Worm (Caenorhabditis elegans) whole organism, young adult: ENCODE data around the gene R05D3.3.

ENCODE experiments used
- B0336.3 ChIP-seq: fragments of 200-800 bp; sonication (Bioruptor generic); IDR thresholded peaks from 2 replicates; pipeline ENCODE4 v1.3.6; 2022; ENCODE audit warnings: missing genetic modification characterization, missing compliant biosample characterization
- C06A6.2 ChIP-seq: fragments of 200-800 bp; sonication (Bioruptor generic); conservative IDR thresholded peaks from 2 replicates; pipeline ENCODE4 v1.3.6; 2022; ENCODE audit warnings: missing genetic modification characterization, missing compliant biosample characterization
- C17E4.6 ChIP-seq: fragments of 200-800 bp; sonication (Bioruptor generic); IDR thresholded peaks from 2 replicates; pipeline ENCODE4 v1.3.6; 2022; ENCODE audit warnings: missing genetic modification reagents, missing genetic modification characterization, missing compliant biosample characterization
- D2030.7 ChIP-seq: fragments of 200-800 bp; sonication (Bioruptor generic); IDR thresholded peaks from 2 replicates; pipeline ENCODE4 v1.3.6; 2022; ENCODE audit warnings: missing genetic modification reagents, missing genetic modification characterization, missing compliant biosample characterization
- F10E7.11 ChIP-seq: sonication (generic microtip); optimal IDR thresholded peaks from 2 replicates; lab custom pipeline; 2017; ENCODE audit warnings: mild to moderate bottlenecking, missing genetic modification characterization, moderate library complexity, missing compliant biosample characterization
- F33H1.4 ChIP-seq: fragments of 200-800 bp; sonication (Bioruptor generic); IDR thresholded peaks from 2 replicates; pipeline ENCODE4 v1.3.6; 2022; ENCODE audit warnings: missing genetic modification reagents, missing genetic modification characterization, missing compliant biosample characterization
- F39B2.1 ChIP-seq: fragments of 200-800 bp; sonication (Bioruptor generic); IDR thresholded peaks from 2 replicates; pipeline ENCODE4 v1.3.6; 2022; ENCODE audit warnings: missing genetic modification reagents, missing genetic modification characterization, missing compliant biosample characterization
- F55B11.4 ChIP-seq: sonication (generic microtip); optimal IDR thresholded peaks from 2 replicates; lab custom pipeline; 2016; ENCODE audit warnings: missing compliant biosample characterization, missing genetic modification characterization, borderline replicate concordance; ENCODE audit not compliant: insufficient read depth
- F57A8.1 ChIP-seq: fragments of 200-800 bp; sonication (Bioruptor generic); optimal IDR thresholded peaks from 2 replicates; lab custom pipeline; 2018; ENCODE audit warnings: mild to moderate bottlenecking, missing genetic modification characterization, moderate library complexity, missing compliant biosample characterization
- F57C9.4 ChIP-seq: sonication (generic microtip); optimal IDR thresholded peaks from 2 replicates; lab custom pipeline; 2017; ENCODE audit warnings: mild to moderate bottlenecking, missing genetic modification characterization, missing compliant biosample characterization
- T26A5.8 ChIP-seq: sonication (generic microtip); optimal IDR thresholded peaks from 2 replicates; lab custom pipeline; 2016; ENCODE audit warnings: missing genetic modification characterization, missing compliant biosample characterization
- Y56A3A.18 ChIP-seq: fragments of 200-800 bp; sonication (Bioruptor generic); IDR thresholded peaks from 2 replicates; pipeline ENCODE4 v1.3.6; 2022; ENCODE audit warnings: missing genetic modification reagents, missing genetic modification characterization, missing compliant biosample characterization
- Y79H2A.3 ChIP-seq: fragments of 200-800 bp; sonication (Bioruptor generic); conservative IDR thresholded peaks from 2 replicates; pipeline ENCODE4 v1.3.6; 2022; ENCODE audit warnings: missing genetic modification reagents, missing genetic modification characterization, missing compliant biosample characterization
- ZK185.1 ChIP-seq: sonication (generic microtip); optimal IDR thresholded peaks from 2 replicates; lab custom pipeline; 2016; ENCODE audit warnings: mild to moderate bottlenecking, missing genetic modification characterization, missing compliant biosample characterization; ENCODE audit not compliant: poor library complexity, severe bottlenecking
- ama-1 ChIP-seq, 3 experiments: fragments of 150-350 bp in 1 of 3; sonication (generic microtip) in 2 of 3; optimal IDR thresholded peaks; 2 replicates each; lab custom pipeline; 2014 to 2018; ENCODE audit warnings: missing biosample characterization in 2 of 3, missing genetic modification characterization in 2 of 3, missing genetic modification reagents in 2 of 3
- aptf-2 ChIP-seq: fragments of 200-800 bp; sonication (Bioruptor generic); conservative IDR thresholded peaks from 2 replicates; pipeline ENCODE4 v1.3.6; 2022; ENCODE audit warnings: missing genetic modification reagents, missing genetic modification characterization, missing compliant biosample characterization
- aptf-3 ChIP-seq: fragments of 200-800 bp; sonication (Bioruptor generic); IDR thresholded peaks from 2 replicates; pipeline ENCODE4 v1.3.6; 2022; ENCODE audit warnings: missing genetic modification characterization, missing compliant biosample characterization
- athp-1 ChIP-seq: sonication (generic microtip); optimal IDR thresholded peaks from 2 replicates; lab custom pipeline; 2017; ENCODE audit warnings: mild to moderate bottlenecking, missing genetic modification characterization, missing compliant biosample characterization
- attf-3 ChIP-seq: fragments of 200-800 bp; sonication (Bioruptor generic); conservative IDR thresholded peaks from 2 replicates; pipeline ENCODE4 v1.3.6; 2022; ENCODE audit warnings: missing genetic modification reagents, missing genetic modification characterization, missing compliant biosample characterization
- bed-1 ChIP-seq: fragments of 200-800 bp; sonication (Bioruptor generic); IDR thresholded peaks from 2 replicates; pipeline ENCODE4 v1.3.6; 2022; ENCODE audit warnings: missing genetic modification reagents, missing genetic modification characterization, missing compliant biosample characterization
- bed-2 ChIP-seq: fragments of 200-800 bp; sonication (Bioruptor generic); IDR thresholded peaks from 2 replicates; pipeline ENCODE4 v1.3.6; 2022; ENCODE audit warnings: missing genetic modification reagents, missing genetic modification characterization, missing compliant biosample characterization
- ceh-40 ChIP-seq: fragments of 200-800 bp; sonication (Bioruptor generic); IDR thresholded peaks from 2 replicates; pipeline ENCODE4 v1.3.6; 2022; ENCODE audit warnings: missing genetic modification characterization, missing compliant biosample characterization
- ceh-58 ChIP-seq: fragments of 200-800 bp; sonication (Bioruptor generic); IDR thresholded peaks from 2 replicates; pipeline ENCODE4 v1.3.6; 2022; ENCODE audit warnings: missing genetic modification characterization, missing compliant biosample characterization
- dpff-1 ChIP-seq: sonication (generic microtip); optimal IDR thresholded peaks from 2 replicates; lab custom pipeline; 2017; ENCODE audit warnings: mild to moderate bottlenecking, missing genetic modification characterization, missing compliant biosample characterization
- efl-1 ChIP-seq: fragments of 150-350 bp; optimal IDR thresholded peaks from 2 replicates; lab custom pipeline; 2014; ENCODE audit warnings: missing biosample characterization, missing genetic modification reagents, missing genetic modification characterization
- ekl-4 ChIP-seq: fragments of 200-800 bp; sonication (Bioruptor generic); IDR thresholded peaks from 2 replicates; pipeline ENCODE4 v1.3.6; 2022; ENCODE audit warnings: missing genetic modification reagents, missing genetic modification characterization, missing compliant biosample characterization
- hlh-26 ChIP-seq: fragments of 200-800 bp; sonication (Bioruptor generic); conservative IDR thresholded peaks from 2 replicates; pipeline ENCODE4 v1.3.6; 2022; ENCODE audit warnings: missing genetic modification reagents, missing genetic modification characterization, missing compliant biosample characterization
- hmg-1.2 ChIP-seq: fragments of 200-800 bp; sonication (Bioruptor generic); IDR thresholded peaks from 2 replicates; pipeline ENCODE4 v1.3.6; 2022; ENCODE audit warnings: missing genetic modification reagents, missing genetic modification characterization, missing compliant biosample characterization
- hmg-20 ChIP-seq: fragments of 200-800 bp; sonication (Bioruptor generic); IDR thresholded peaks from 2 replicates; pipeline ENCODE4 v1.3.6; 2022; ENCODE audit warnings: missing genetic modification reagents, missing genetic modification characterization, missing compliant biosample characterization
- hrde-1 ChIP-seq: sonication (generic microtip); optimal IDR thresholded peaks from 2 replicates; lab custom pipeline; 2016; ENCODE audit warnings: missing genetic modification characterization, mild to moderate bottlenecking, missing compliant biosample characterization, moderate library complexity, missing genotype, missing genetic modification reagents, borderline replicate concordance
- hsf-1 ChIP-seq: fragments of 200-800 bp; sonication (Bioruptor generic); IDR thresholded peaks from 2 replicates; pipeline ENCODE4 v1.3.6; 2022; ENCODE audit warnings: missing genetic modification reagents, missing genetic modification characterization, missing compliant biosample characterization
- lir-1 ChIP-seq: fragments of 200-800 bp; sonication (Bioruptor generic); conservative IDR thresholded peaks from 2 replicates; pipeline ENCODE4 v1.3.6; 2022; ENCODE audit warnings: missing genetic modification reagents, missing genetic modification characterization, missing compliant biosample characterization
- lsy-27 ChIP-seq: sonication (generic microtip); optimal IDR thresholded peaks from 2 replicates; lab custom pipeline; 2017; ENCODE audit warnings: missing genetic modification characterization, mild to moderate bottlenecking, missing compliant biosample characterization, antibody characterized with exemption, missing genotype, borderline replicate concordance; ENCODE audit not compliant: insufficient read depth
- madf-10 ChIP-seq: sonication (generic microtip); optimal IDR thresholded peaks from 2 replicates; lab custom pipeline; 2016; ENCODE audit warnings: mild to moderate bottlenecking, missing genetic modification characterization, missing compliant biosample characterization
- madf-8 ChIP-seq: fragments of 200-800 bp; sonication (Bioruptor generic); conservative IDR thresholded peaks from 2 replicates; pipeline ENCODE4 v1.3.6; 2022; ENCODE audit warnings: missing genetic modification reagents, missing genetic modification characterization, missing compliant biosample characterization
- mel-28 ChIP-seq: sonication (generic microtip); optimal IDR thresholded peaks from 2 replicates; lab custom pipeline; 2016; ENCODE audit warnings: borderline replicate concordance, mild to moderate bottlenecking, missing genetic modification characterization, missing compliant biosample characterization
- mxl-1 ChIP-seq: sonication (generic microtip); optimal IDR thresholded peaks from 2 replicates; lab custom pipeline; 2016; ENCODE audit warnings: missing genetic modification characterization, missing compliant biosample characterization
- nfya-1 ChIP-seq: sonication (generic microtip); optimal IDR thresholded peaks from 2 replicates; lab custom pipeline; 2017; ENCODE audit warnings: antibody characterized with exemption, missing compliant biosample characterization, missing genetic modification characterization, borderline replicate concordance; ENCODE audit not compliant: insufficient read depth
- nfya-2 ChIP-seq: fragments of 200-800 bp; sonication (Bioruptor generic); IDR thresholded peaks from 2 replicates; pipeline ENCODE4 v1.3.6; 2022; ENCODE audit warnings: missing genetic modification reagents, missing genetic modification characterization, missing compliant biosample characterization
- nhr-179 ChIP-seq: sonication (generic microtip); optimal IDR thresholded peaks from 2 replicates; lab custom pipeline; 2016; ENCODE audit warnings: mild to moderate bottlenecking, missing genetic modification characterization, missing compliant biosample characterization
- nhr-27 ChIP-seq: fragments of 200-800 bp; sonication (Bioruptor generic); optimal IDR thresholded peaks from 2 replicates; lab custom pipeline; 2018; ENCODE audit warnings: mild to moderate bottlenecking, missing genetic modification characterization, moderate library complexity, missing compliant biosample characterization
- tbp1 ChIP-seq: fragments of 200-800 bp; sonication (Bioruptor generic); optimal IDR thresholded peaks from 2 replicates; lab custom pipeline; 2018; ENCODE audit warnings: mild to moderate bottlenecking, missing genetic modification characterization, missing compliant biosample characterization
- tbx-9 ChIP-seq: sonication (generic microtip); optimal IDR thresholded peaks from 2 replicates; lab custom pipeline; 2016; ENCODE audit warnings: borderline replicate concordance, missing genetic modification characterization, inconsistent platforms, missing compliant biosample characterization
- zfh-2 ChIP-seq: fragments of 200-800 bp; sonication (Bioruptor generic); conservative IDR thresholded peaks from 2 replicates; pipeline ENCODE4 v1.3.6; 2022; ENCODE audit warnings: missing genetic modification reagents, missing genetic modification characterization, missing compliant biosample characterization
- ztf-22 ChIP-seq: fragments of 200-800 bp; sonication (Bioruptor generic); optimal IDR thresholded peaks from 2 replicates; lab custom pipeline; 2018; ENCODE audit warnings: mild to moderate bottlenecking, missing genetic modification characterization, moderate library complexity, missing compliant biosample characterization
- ztf-28 ChIP-seq: fragments of 200-800 bp; sonication (Bioruptor generic); IDR thresholded peaks from 2 replicates; pipeline ENCODE4 v1.3.6; 2022; ENCODE audit warnings: missing genetic modification reagents, missing genetic modification characterization, missing compliant biosample characterization
- ztf-3 ChIP-seq: fragments of 200-800 bp; sonication (Bioruptor generic); optimal IDR thresholded peaks from 2 replicates; lab custom pipeline; 2018; ENCODE audit warnings: mild to moderate bottlenecking, missing genetic modification characterization, missing compliant biosample characterization

Gene R05D3.3

DNA sequence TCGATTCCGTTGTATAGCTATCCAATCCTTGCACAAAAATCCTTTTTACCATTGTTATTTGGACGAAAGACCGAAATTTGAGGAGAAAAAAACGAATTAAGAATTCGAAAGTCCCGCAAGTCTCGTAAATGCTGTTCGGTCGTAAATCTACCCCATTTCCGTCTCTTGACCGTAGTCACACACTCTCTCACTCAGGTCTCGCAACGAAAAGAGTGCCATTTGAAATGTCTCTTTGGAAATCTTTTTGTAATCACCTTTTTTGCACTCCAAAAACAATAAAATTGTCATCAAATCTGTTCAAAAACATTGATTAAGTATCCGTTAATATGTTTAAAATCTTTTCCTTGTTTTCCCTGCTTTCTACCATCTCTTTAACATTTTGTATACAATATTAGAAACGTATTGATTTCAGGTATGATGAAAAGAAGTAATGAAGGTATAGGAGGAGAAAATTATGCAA lies 5.6 kb upstream of the R05D3.3 start, which contains the start of the genes R05D3.8 and rfp-1:
R05D3.8 (minus strand) TSS at position 115 of the 460 bp plus-strand sequence.
rfp-1 (plus strand) TSS at position 410 of the 460 bp plus-strand sequence.
- TF ChIP-seq F33H1.4 (GFP tag; lab: Robert Waterston, UW), result peak; percentile 95
- no peak for TF ChIP-seq lsy-27 (tag; lab: Kevin White, UChicago)
- TF ChIP-seq Y56A3A.18 (GFP tag; lab: Robert Waterston, UW), result no peak
- no peak for TF ChIP-seq athp-1 (tag; lab: Kevin White, UChicago)
- no peak for TF ChIP-seq nfya-2 (GFP tag; lab: Robert Waterston, UW)
- TF ChIP-seq nhr-179 (tag; lab: Kevin White, UChicago), result no peak
- TF ChIP-seq mel-28 (tag; lab: Kevin White, UChicago), result no peak
- TF ChIP-seq tbp1 (GFP tag; lab: Kevin White, UChicago), result peak; percentile 52
- no peak for TF ChIP-seq hrde-1
- TF ChIP-seq madf-8 (GFP tag; lab: Robert Waterston, UW), result peak; percentile 52
- TF ChIP-seq madf-10, result no peak
- TF ChIP-seq F57C9.4 (tag; lab: Kevin White, UChicago), result no peak
- TF ChIP-seq C17E4.6, result no peak
- no peak; the same call in 1 of the 2 replicates for TF ChIP-seq lir-1 (GFP tag; lab: Robert Waterston, UW)
- no peak for TF ChIP-seq nfya-1 (tag; lab: Kevin White, UChicago)
- no peak for TF ChIP-seq F39B2.1 (GFP tag; lab: Robert Waterston, UW)
- TF ChIP-seq bed-1 (GFP tag; lab: Robert Waterston, UW), result no peak
- peak; percentile 79 for TF ChIP-seq hsf-1 (GFP tag; lab: Robert Waterston, UW)
- TF ChIP-seq ZK185.1 (tag; lab: Kevin White, UChicago), result peak; percentile 3
- no peak for TF ChIP-seq ceh-58 (GFP tag; lab: Robert Waterston, UW)
- TF ChIP-seq ztf-22 (GFP tag; lab: Kevin White, UChicago), result no peak
- no peak for TF ChIP-seq hlh-26 (GFP tag; lab: Robert Waterston, UW)
- 0 out of 2 replicates have a peak, but pooled peaks have one; percentile 50 for TF ChIP-seq Y79H2A.3 (GFP tag; lab: Robert Waterston, UW)
- no peak for TF ChIP-seq C06A6.2
- TF ChIP-seq bed-2, result no peak
- peak; percentile 53; the same call in 1 of the 2 replicates for TF ChIP-seq hmg-1.2 (GFP tag; lab: Robert Waterston, UW)
- no peak for TF ChIP-seq F10E7.11 (tag; lab: Kevin White, UChicago)
- TF ChIP-seq aptf-2 (GFP tag; lab: Robert Waterston, UW), result no peak
- peak; percentile 64 for TF ChIP-seq efl-1 (GFP tag; lab: Kevin White, UChicago)
- no peak for TF ChIP-seq tbx-9
- no peak for TF ChIP-seq F55B11.4 (tag; lab: Kevin White, UChicago)
- no peak for TF ChIP-seq zfh-2 (GFP tag; lab: Robert Waterston, UW)
- TF ChIP-seq ztf-28, result no peak
- TF ChIP-seq aptf-3 (GFP tag; lab: Robert Waterston, UW), result no peak
- no peak for TF ChIP-seq ztf-3
- TF ChIP-seq ama-1 (optimal IDR thresholded peaks at IDR 0.05; lab: Kevin White, UChicago), result no peak
- peak in 1 of 2 experiments; percentile 14 for TF ChIP-seq ama-1 (GFP tag; optimal IDR thresholded peaks at IDR 0.05; lab: Kevin White, UChicago)
- TF ChIP-seq nhr-27 (tag; lab: Kevin White, UChicago), result no peak
- TF ChIP-seq F57A8.1, result no peak
- TF ChIP-seq ekl-4, result peak; percentile 49; the same call in 1 of the 2 replicates
- peak; percentile 68 for TF ChIP-seq attf-3 (GFP tag; lab: Robert Waterston, UW)
- no peak for TF ChIP-seq mxl-1 (tag; lab: Kevin White, UChicago)
- TF ChIP-seq T26A5.8 (tag; lab: Kevin White, UChicago), result no peak
- TF ChIP-seq D2030.7 (GFP tag; lab: Robert Waterston, UW), result peak; percentile 61; the same call in 1 of the 2 replicates
- TF ChIP-seq B0336.3 (GFP tag; lab: Robert Waterston, UW), result 0 out of 2 replicates have a peak, but pooled peaks have one; percentile 32
- TF ChIP-seq ceh-40, result no peak
- TF ChIP-seq hmg-20 (GFP tag; lab: Robert Waterston, UW), result no peak
- no peak for TF ChIP-seq dpff-1
